Worm (Caenorhabditis elegans) whole organism, early embryonic: ENCODE data around the gene nas-39.
A peak's percentile ranks its signal among the peaks of the same experiment; 100 is the strongest.

Source experiments
- F13C5.2 ChIP-seq: sonication (generic microtip); optimal IDR thresholded peaks from 2 replicates; lab custom pipeline; 2017; ENCODE audit warnings: mild to moderate bottlenecking, missing genetic modification characterization, inconsistent platforms, missing compliant biosample characterization
- ama-1 ChIP-seq: fragments of 150-350 bp; optimal IDR thresholded peaks from 2 replicates; lab custom pipeline; 2014
- ceh-36 ChIP-seq: sonication (generic microtip); optimal IDR thresholded peaks from 2 replicates; lab custom pipeline; 2016; ENCODE audit warnings: missing genetic modification characterization, inconsistent platforms, missing compliant biosample characterization
- flt-1 ChIP-seq: fragments of 200-800 bp; sonication (Bioruptor generic); IDR thresholded peaks from 2 replicates; pipeline ENCODE4 v1.3.6; 2022; ENCODE audit warnings: missing genetic modification characterization, missing compliant biosample characterization
- hmg-4 ChIP-seq: fragments of 200-800 bp; sonication (Bioruptor generic); optimal IDR thresholded peaks from 2 replicates; lab custom pipeline; 2018; ENCODE audit warnings: mild to moderate bottlenecking, missing genetic modification characterization, missing compliant biosample characterization
- tbx-37 ChIP-seq: fragments of 200-800 bp; sonication (Bioruptor generic); conservative IDR thresholded peaks from 2 replicates; pipeline ENCODE4 v1.3.6; 2022; ENCODE audit warnings: missing genetic modification reagents, missing genetic modification characterization, missing compliant biosample characterization
- tra-4 ChIP-seq: sonication (generic microtip); optimal IDR thresholded peaks from 2 replicates; lab custom pipeline; 2017; ENCODE audit warnings: missing genetic modification characterization, missing compliant biosample characterization

ce11 chrX:16461319-16461718 is 4.6 kb downstream of the nas-39 start:
- no peak for TF ChIP-seq ama-1 (lab: Kevin White, UChicago)
- no peak for TF ChIP-seq tbx-37 (GFP tag; lab: Robert Waterston, UW)
- TF ChIP-seq tra-4 (tag; lab: Kevin White, UChicago): no peak
- peak; percentile 41; the same call in 1 of the 2 replicates for TF ChIP-seq flt-1
- no peak for TF ChIP-seq hmg-4 (GFP tag; lab: Kevin White, UChicago)
- TF ChIP-seq F13C5.2: no peak
- no peak for TF ChIP-seq ceh-36 (tag; lab: Kevin White, UChicago)
